Worm (Caenorhabditis elegans) whole organism, midembryonic: ENCODE results near the gene znf-207.

Experiments used
- T22C8.4 ChIP-seq: fragments of 200-800 bp; sonication (Bioruptor generic); IDR thresholded peaks from 2 replicates; pipeline ENCODE4 v1.3.6; 2022; ENCODE audit warnings: missing genetic modification characterization, missing compliant biosample characterization
- cog-1 ChIP-seq: sonication (generic microtip); optimal IDR thresholded peaks from 2 replicates; lab custom pipeline; 2016; ENCODE audit warnings: missing genetic modification characterization, missing compliant biosample characterization
- flt-1 ChIP-seq: fragments of 200-800 bp; sonication (Bioruptor generic); IDR thresholded peaks from 2 replicates; pipeline ENCODE4 v1.3.6; 2022; ENCODE audit warnings: missing genetic modification characterization, missing compliant biosample characterization
- klf-2 ChIP-seq: fragments of 200-800 bp; sonication (Bioruptor generic); conservative IDR thresholded peaks from 2 replicates; pipeline ENCODE4 v1.3.6; 2022; ENCODE audit warnings: missing genetic modification reagents, missing genetic modification characterization, missing compliant biosample characterization
- med-1 ChIP-seq: sonication (generic microtip); optimal IDR thresholded peaks from 2 replicates; lab custom pipeline; 2017; ENCODE audit warnings: missing genetic modification characterization, mild to moderate bottlenecking, missing compliant biosample characterization, antibody characterized with exemption, missing genetic modification reagents; ENCODE audit not compliant: insufficient read depth
- ref-1 ChIP-seq: fragments of 200-800 bp; sonication (Bioruptor generic); conservative IDR thresholded peaks from 2 replicates; pipeline ENCODE4 v1.3.6; 2022; ENCODE audit warnings: missing genetic modification reagents, missing genetic modification characterization, missing compliant biosample characterization
- tab-1 ChIP-seq: fragments of 200-800 bp; sonication (Bioruptor generic); IDR thresholded peaks from 2 replicates; pipeline ENCODE4 v1.3.6; 2022; ENCODE audit warnings: missing genetic modification characterization, missing compliant biosample characterization
- ztf-23 ChIP-seq: fragments of 200-800 bp; sonication (Bioruptor generic); IDR thresholded peaks from 2 replicates; pipeline ENCODE4 v1.3.6; 2022; ENCODE audit warnings: missing genetic modification reagents, missing genetic modification characterization, missing compliant biosample characterization
- ztf-29 ChIP-seq: fragments of 200-800 bp; sonication (Bioruptor generic); IDR thresholded peaks from 2 replicates; pipeline ENCODE4 v1.3.6; 2022; ENCODE audit warnings: missing genetic modification reagents, missing genetic modification characterization, missing compliant biosample characterization

The znf-207 gene

DNA sequence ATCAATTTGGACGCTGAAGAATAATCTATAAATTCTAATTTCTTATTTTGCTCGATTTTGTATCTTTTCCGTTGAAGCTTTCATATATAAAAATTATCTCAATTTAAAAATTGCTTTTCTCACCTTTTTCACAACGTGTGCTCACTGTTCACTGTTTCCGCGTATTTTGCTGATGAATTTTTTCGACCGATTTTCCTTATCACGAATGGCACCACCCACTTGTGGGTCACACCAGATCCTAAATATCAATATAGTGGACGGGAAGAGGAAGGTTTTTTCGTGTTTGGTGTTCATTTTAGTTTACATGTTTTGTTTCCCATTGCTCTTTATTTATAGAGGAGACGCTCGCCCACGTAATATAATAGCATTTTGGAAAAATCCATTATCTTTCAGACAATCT is 4.9 kb downstream of the znf-207 start:
- TF ChIP-seq tab-1 (GFP tag; lab: Robert Waterston, UW) = no peak

DNA sequence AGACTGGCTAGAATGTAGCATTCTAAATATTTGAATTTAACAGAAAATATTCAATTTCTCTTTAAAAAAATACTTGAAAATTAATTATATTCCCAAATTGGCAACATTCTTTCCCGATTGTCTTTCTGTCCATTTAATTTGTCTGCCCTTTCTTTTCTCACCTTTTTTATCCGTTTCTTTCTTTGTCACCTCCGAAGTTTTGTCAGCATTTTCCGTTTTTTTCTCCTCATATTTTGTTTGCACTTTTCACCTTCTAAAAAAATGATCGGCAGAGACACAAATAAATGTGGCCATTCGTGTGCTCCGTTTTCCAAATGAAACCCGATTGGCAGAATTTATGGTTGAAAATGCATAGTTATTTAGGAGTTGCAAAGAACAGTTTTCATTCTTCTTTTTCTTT is 5.3 kb downstream of the znf-207 start:
- no peak for TF ChIP-seq med-1
- no peak for TF ChIP-seq ref-1
- TF ChIP-seq cog-1 (tag; lab: Kevin White, UChicago) = no peak
- no peak for TF ChIP-seq tab-1 (GFP tag; lab: Robert Waterston, UW)
- no peak for TF ChIP-seq flt-1 (GFP tag; lab: Robert Waterston, UW)
- no peak for TF ChIP-seq T22C8.4 (GFP tag; lab: Robert Waterston, UW)
- no peak for TF ChIP-seq ztf-29 (GFP tag; lab: Robert Waterston, UW)
- no peak for TF ChIP-seq klf-2
- no peak for TF ChIP-seq ztf-23 (GFP tag; lab: Robert Waterston, UW)

DNA sequence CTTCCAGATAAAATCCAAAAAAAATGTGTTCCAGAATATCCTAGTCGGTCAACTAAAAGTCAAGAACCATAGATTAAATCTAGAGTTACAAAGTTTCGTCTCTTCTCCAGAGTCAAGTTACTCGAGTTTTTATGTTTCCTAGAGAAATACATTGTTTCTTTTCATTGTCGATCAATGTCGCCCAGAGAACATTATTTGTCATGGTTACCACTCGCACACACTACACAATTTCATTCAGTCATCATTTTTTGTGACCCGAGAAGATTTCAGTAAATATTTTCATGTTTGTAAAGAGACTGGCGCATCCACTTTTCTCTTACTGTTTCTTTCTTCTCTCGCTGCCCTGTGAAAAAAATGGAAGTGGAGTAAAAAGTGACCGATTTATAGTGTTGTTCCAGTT is 5.9 kb downstream of the znf-207 start:
- TF ChIP-seq tab-1 (GFP tag; lab: Robert Waterston, UW) (no peak), klf-2 (no peak), T22C8.4 (GFP tag; lab: Robert Waterston, UW) (no peak), ztf-29 (GFP tag; lab: Robert Waterston, UW) (no peak), med-1 (no peak), ztf-23 (GFP tag; lab: Robert Waterston, UW) (no peak), flt-1 (GFP tag; lab: Robert Waterston, UW) (no peak), cog-1 (tag; lab: Kevin White, UChicago) (no peak), ref-1 (no peak)

DNA sequence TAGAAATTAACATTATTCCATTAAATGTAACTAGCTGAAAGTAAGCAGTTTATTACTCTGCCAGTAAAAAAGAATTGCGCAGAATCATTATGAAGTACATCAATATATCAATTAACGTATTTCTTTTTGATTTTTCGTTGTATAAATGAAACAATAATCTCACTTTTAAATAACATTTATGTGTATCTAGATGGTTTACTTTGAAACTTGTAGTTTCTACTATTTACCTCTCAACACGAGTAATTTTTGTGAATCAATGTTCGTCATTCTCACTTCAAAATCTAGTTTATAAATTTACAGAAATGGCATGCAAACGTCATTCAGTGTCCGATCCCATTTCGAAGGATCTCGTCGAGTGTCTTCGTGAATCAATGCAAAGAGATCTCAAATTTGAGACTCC is 6.3 kb downstream of the znf-207 start, which contains the start of gene gspd-1:
Gene gspd-1, plus strand, starts transcription at position 301 of the 400 bp plus-strand sequence.
- TF ChIP-seq T22C8.4 (GFP tag; lab: Robert Waterston, UW) (no peak), ztf-29 (GFP tag; lab: Robert Waterston, UW) (no peak), med-1 (no peak), flt-1 (GFP tag; lab: Robert Waterston, UW) (no peak), ztf-23 (GFP tag; lab: Robert Waterston, UW) (no peak), ref-1 (no peak), klf-2 (no peak), tab-1 (GFP tag; lab: Robert Waterston, UW) (no peak), cog-1 (tag; lab: Kevin White, UChicago) (no peak)

DNA sequence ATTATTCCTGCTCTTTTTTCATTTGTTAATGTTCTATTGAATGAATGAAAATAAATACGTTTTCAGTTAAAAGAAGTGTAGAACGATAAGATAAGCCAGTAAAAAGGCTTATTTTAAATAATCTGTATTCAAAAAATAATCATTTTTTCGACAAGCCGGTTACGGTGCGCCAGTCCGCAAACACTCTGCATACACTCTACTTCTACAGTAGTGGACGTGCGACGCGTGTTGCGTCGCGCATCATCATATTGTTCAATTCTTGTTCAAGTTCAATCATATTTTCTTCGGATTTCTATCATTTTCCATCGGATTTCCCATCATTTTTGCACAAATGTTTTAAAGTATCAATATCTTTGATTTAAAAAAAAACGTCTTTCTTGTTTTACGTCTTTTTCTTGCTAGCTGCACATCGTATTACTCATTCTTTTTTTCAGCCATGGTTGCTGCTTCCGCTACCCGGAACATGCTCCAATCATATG is 9.2 kb downstream of the znf-207 start, which contains the start of gene B0035.18:
Gene B0035.18, plus strand, starts transcription at position 429 of the 479 bp plus-strand sequence.
- no peak for TF ChIP-seq klf-2
- no peak for TF ChIP-seq ztf-29 (GFP tag; lab: Robert Waterston, UW)
- no peak for TF ChIP-seq T22C8.4 (GFP tag; lab: Robert Waterston, UW)
- no peak for TF ChIP-seq flt-1 (GFP tag; lab: Robert Waterston, UW)

DNA sequence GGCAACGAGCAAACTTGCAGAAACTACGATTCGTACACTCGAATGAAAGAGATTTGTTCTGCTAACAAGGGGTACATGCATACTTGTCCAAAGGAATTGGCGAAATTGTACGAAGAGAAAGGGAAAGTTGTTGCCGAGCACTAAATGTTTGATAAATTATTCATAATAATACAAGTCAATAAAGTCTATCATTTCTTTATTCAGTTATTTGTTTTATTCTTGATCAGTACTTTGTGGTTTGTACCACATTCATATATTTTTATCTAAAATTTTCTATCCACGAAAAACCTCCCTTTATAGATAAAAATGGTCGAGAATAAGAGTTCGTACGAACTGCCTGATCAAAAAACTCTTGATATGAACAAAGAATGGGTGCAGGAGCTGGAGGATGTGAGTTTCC is 9.7 kb downstream of the znf-207 start, which contains the start of gene edg-1:
Gene edg-1, plus strand, starts transcription at position 301 of the 400 bp plus-strand sequence.
- TF ChIP-seq ztf-23 (GFP tag; lab: Robert Waterston, UW) (no peak), med-1 (no peak), ztf-29 (GFP tag; lab: Robert Waterston, UW) (no peak), T22C8.4 (GFP tag; lab: Robert Waterston, UW) (no peak), klf-2 (no peak), tab-1 (GFP tag; lab: Robert Waterston, UW) (no peak), ref-1 (no peak), flt-1 (GFP tag; lab: Robert Waterston, UW) (no peak), cog-1 (tag; lab: Kevin White, UChicago) (no peak)

DNA sequence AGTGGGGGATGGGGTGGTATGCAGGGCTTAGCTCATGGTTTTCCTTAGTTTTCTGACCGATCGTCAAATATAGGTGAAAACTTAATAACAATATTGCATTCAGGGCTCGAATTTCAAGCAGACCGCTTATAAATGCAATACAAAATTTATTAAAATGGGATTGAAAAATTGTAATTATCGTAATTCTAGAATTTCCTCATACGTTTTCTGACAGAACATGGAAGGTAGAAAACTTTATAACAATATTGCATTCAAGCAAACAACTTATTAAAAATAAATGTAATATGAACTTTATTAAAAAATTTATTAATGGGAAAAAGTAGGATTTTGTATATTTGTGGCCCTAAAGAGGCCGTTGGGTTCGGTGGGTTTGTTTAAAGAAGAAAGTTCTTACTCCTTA is 12.9 kb downstream of the znf-207 start:
- TF ChIP-seq T22C8.4 (GFP tag; lab: Robert Waterston, UW) (no peak), ref-1 (no peak), ztf-29 (GFP tag; lab: Robert Waterston, UW) (no peak), flt-1 (GFP tag; lab: Robert Waterston, UW) (no peak)

DNA sequence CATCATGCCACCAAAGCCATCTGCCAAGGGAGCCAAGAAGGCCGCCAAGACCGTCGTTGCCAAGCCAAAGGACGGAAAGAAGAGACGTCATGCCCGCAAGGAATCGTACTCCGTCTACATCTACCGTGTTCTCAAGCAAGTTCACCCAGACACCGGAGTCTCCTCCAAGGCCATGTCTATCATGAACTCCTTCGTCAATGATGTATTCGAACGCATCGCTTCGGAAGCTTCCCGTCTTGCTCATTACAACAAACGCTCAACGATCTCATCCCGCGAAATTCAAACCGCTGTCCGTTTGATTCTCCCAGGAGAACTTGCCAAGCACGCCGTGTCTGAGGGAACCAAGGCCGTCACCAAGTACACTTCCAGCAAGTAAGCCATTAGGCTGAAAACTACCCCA is 14.0 kb downstream of the znf-207 start, which contains the start of gene his-48:
Gene his-48, plus strand, starts transcription at position 5 of the 400 bp plus-strand sequence.
- peak; percentile 38; the same call in 1 of the 2 replicates for TF ChIP-seq flt-1 (GFP tag; lab: Robert Waterston, UW)

DNA sequence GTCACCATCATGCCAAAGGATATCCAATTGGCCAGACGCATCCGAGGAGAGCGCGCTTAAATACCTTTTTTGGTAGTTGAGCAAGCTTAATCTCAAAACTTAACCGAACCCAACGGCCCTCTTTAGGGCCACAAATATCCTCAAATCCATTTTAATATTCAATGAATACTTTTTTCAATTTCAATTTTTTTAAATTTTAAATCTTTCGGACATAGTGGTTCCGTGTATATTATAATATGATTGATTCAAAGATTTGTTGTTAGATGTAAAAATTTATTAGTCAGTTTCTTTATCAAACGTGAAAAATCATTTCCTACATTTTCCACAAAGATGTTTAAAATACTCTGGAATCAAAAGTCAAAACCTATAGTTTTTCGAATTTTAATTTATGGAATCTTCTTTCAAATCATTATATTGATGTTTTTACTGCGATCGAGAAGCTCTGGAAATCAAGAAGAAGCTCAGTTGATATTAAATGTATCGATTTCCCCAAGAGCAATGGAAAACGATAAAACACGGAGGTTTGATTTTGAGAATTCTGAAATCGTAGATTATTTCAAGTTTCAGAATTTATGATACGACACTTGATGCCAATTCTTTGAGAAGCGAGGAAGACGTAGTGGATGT is 16.3 kb downstream of the znf-207 start, which contains the start of gene B0035.21:
Gene B0035.21, plus strand, starts transcription at position 322 of the 627 bp plus-strand sequence.
- no peak for TF ChIP-seq med-1
- TF ChIP-seq cog-1 (tag; lab: Kevin White, UChicago) = no peak
- TF ChIP-seq flt-1 (GFP tag; lab: Robert Waterston, UW) = no peak
- TF ChIP-seq T22C8.4 (GFP tag; lab: Robert Waterston, UW) = no peak
- no peak for TF ChIP-seq ref-1
- TF ChIP-seq ztf-23 (GFP tag; lab: Robert Waterston, UW) = no peak
- no peak for TF ChIP-seq ztf-29 (GFP tag; lab: Robert Waterston, UW)
- no peak for TF ChIP-seq tab-1 (GFP tag; lab: Robert Waterston, UW)
- TF ChIP-seq klf-2 = no peak

DNA sequence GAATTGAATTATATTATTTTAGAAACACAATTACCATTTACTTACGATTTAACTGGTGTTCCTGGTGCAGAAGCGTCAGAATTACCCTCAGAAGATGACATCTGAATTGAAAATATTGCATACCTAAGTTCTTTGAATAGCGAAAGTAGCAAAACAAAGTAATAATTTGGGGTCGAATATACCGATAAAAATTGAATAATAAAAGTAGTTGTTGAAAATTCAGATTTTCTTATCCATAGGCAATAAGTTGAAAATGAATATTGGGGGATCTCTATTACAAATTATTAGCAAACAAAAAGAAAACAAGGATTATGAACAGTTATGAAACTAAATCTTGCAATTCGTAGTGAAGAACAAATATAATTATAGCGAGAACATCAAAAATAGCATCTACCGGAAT is 18.5 kb downstream of the znf-207 start, which contains the start of gene leo-1:
Gene leo-1, minus strand, starts transcription at position 101 of the 400 bp plus-strand sequence.
- no peak for TF ChIP-seq cog-1 (tag; lab: Kevin White, UChicago)
- no peak for TF ChIP-seq med-1
- no peak for TF ChIP-seq klf-2
- TF ChIP-seq ztf-23 (GFP tag; lab: Robert Waterston, UW) = no peak
- TF ChIP-seq tab-1 (GFP tag; lab: Robert Waterston, UW) = no peak
- no peak for TF ChIP-seq flt-1 (GFP tag; lab: Robert Waterston, UW)
- no peak for TF ChIP-seq ztf-29 (GFP tag; lab: Robert Waterston, UW)
- no peak for TF ChIP-seq T22C8.4 (GFP tag; lab: Robert Waterston, UW)
- no peak for TF ChIP-seq ref-1
